Fruit fly (Drosophila melanogaster) whole organism, adult: Measurements from ENCODE around the gene CG8958.

Experiments used
- CG11617 ChIP-seq: fragments of 200-800 bp; sonication (Bioruptor generic); optimal IDR thresholded peaks from 2 replicates; lab custom pipeline; 2017; ENCODE audit warnings: mild to moderate bottlenecking, missing biosample characterization, missing genetic modification reagents, missing genetic modification characterization
- CG12768 ChIP-seq: fragments of 200-800 bp; sonication (Bioruptor generic); optimal IDR thresholded peaks from 2 replicates; lab custom pipeline; 2017; ENCODE audit warnings: missing biosample characterization, missing genetic modification characterization, mild to moderate bottlenecking, moderate library complexity, missing genetic modification reagents
- CG14711 ChIP-seq: fragments of 200-800 bp; sonication (Bioruptor generic); optimal IDR thresholded peaks from 2 replicates; lab custom pipeline; 2018; ENCODE audit warnings: missing biosample characterization, mild to moderate bottlenecking, missing genetic modification characterization, moderate library complexity
- CG1620 ChIP-seq: fragments of 200-800 bp; sonication (Bioruptor generic); optimal IDR thresholded peaks from 2 replicates; lab custom pipeline; 2016; ENCODE audit warnings: missing biosample characterization, missing genetic modification characterization
- CG33017 ChIP-seq: fragments of 200-800 bp; sonication (Bioruptor generic); optimal IDR thresholded peaks from 2 replicates; lab custom pipeline; 2018; ENCODE audit warnings: missing biosample characterization, mild to moderate bottlenecking, missing genetic modification characterization, moderate library complexity
- CG5204 ChIP-seq: fragments of 200-800 bp; sonication (Bioruptor generic); optimal IDR thresholded peaks from 2 replicates; lab custom pipeline; 2016; ENCODE audit warnings: missing biosample characterization, missing genetic modification characterization
- CG7045 ChIP-seq: fragments of 200-800 bp; sonication (Bioruptor generic); optimal IDR thresholded peaks from 2 replicates; lab custom pipeline; 2017; ENCODE audit warnings: missing biosample characterization, mild to moderate bottlenecking, missing genetic modification characterization
- CG7101 ChIP-seq: fragments of 200-800 bp; sonication (Bioruptor generic); optimal IDR thresholded peaks from 2 replicates; lab custom pipeline; 2018; ENCODE audit warnings: missing biosample characterization, mild to moderate bottlenecking, missing genetic modification characterization, moderate library complexity
- Clk ChIP-seq: fragments of 200-800 bp; sonication (Bioruptor generic); optimal IDR thresholded peaks from 2 replicates; lab custom pipeline; 2017; ENCODE audit warnings: missing biosample characterization, missing genetic modification characterization
- Crg-1 ChIP-seq: fragments of 200-800 bp; sonication (Bioruptor generic); optimal IDR thresholded peaks from 2 replicates; lab custom pipeline; 2016; ENCODE audit warnings: missing biosample characterization, missing genetic modification characterization
- Hr96 ChIP-seq: fragments of 200-800 bp; sonication (Bioruptor generic); optimal IDR thresholded peaks from 2 replicates; lab custom pipeline; 2016; ENCODE audit warnings: missing biosample characterization, missing genetic modification characterization
- Mnt ChIP-seq: fragments of 200-800 bp; sonication (Bioruptor generic); optimal IDR thresholded peaks from 2 replicates; lab custom pipeline; 2016; ENCODE audit warnings: missing biosample characterization, mild to moderate bottlenecking, missing genetic modification characterization
- bab1 ChIP-seq: fragments of 200-800 bp; sonication (Bioruptor generic); optimal IDR thresholded peaks from 3 replicates; lab custom pipeline; 2019; ENCODE audit warnings: missing biosample characterization, mild to moderate bottlenecking, missing genetic modification characterization, moderate library complexity
- cic ChIP-seq: fragments of 200-800 bp; sonication (Bioruptor generic); optimal IDR thresholded peaks from 2 replicates; lab custom pipeline; 2017; ENCODE audit warnings: missing biosample characterization, mild to moderate bottlenecking, missing genetic modification characterization, moderate library complexity
- cnc ChIP-seq, 2 experiments: fragments of >200 bp; optimal IDR thresholded peaks; 2 replicates each; lab custom pipeline; 2017
- kay ChIP-seq: fragments of 200-800 bp; sonication (Bioruptor generic); peaks from one replicate; lab custom pipeline; 2016; ENCODE audit warnings: missing biosample characterization, missing genetic modification characterization, borderline replicate concordance
- ovo ChIP-seq: fragments of 200-800 bp; sonication (Bioruptor generic); optimal IDR thresholded peaks from 2 replicates; lab custom pipeline; 2016; ENCODE audit warnings: missing biosample characterization, missing genetic modification characterization
- pad ChIP-seq: fragments of 200-800 bp; sonication (Bioruptor generic); optimal IDR thresholded peaks from 3 replicates; lab custom pipeline; 2017; ENCODE audit warnings: missing biosample characterization, missing genetic modification characterization, mild to moderate bottlenecking, moderate library complexity, missing genetic modification reagents
- tj ChIP-seq: fragments of 200-800 bp; sonication (Bioruptor generic); optimal IDR thresholded peaks from 3 replicates; lab custom pipeline; 2017; ENCODE audit warnings: missing biosample characterization, mild to moderate bottlenecking, missing genetic modification characterization, moderate library complexity
- toe ChIP-seq: fragments of 200-800 bp; sonication (Bioruptor generic); optimal IDR thresholded peaks from 2 replicates; lab custom pipeline; 2016; ENCODE audit warnings: missing biosample characterization, missing genetic modification characterization

The CG8958 gene

dm6 chrX:16102338-16103218 lies 19.5 kb downstream of the CG8958 start:
- TF ChIP-seq cic (GFP tag; lab: Kevin White, UChicago) (peak; percentile 34), CG7045 (GFP tag; lab: Kevin White, UChicago) (no peak), CG7101 (tag; lab: Kevin White, UChicago) (peak; percentile 37), CG11617 (GFP tag; lab: Kevin White, UChicago) (peak; percentile 59), Mnt (peak; percentile 21), tj (GFP tag; lab: Kevin White, UChicago) (peak; percentile 98), CG1620 (no peak), Hr96 (no peak), CG5204 (no peak), CG33017 (tag; lab: Kevin White, UChicago) (peak; percentile 23), cnc (optimal IDR thresholded peaks at IDR 0.05; lab: Kevin White, UChicago) (no peak), CG14711 (tag; lab: Kevin White, UChicago) (peak; percentile 7), kay (GFP tag; lab: Kevin White, UChicago) (peak; percentile 74), Clk (no peak), pad (GFP tag; lab: Kevin White, UChicago) (peak; percentile 8), Crg-1 (GFP tag; lab: Kevin White, UChicago) (no peak), ovo (GFP tag; lab: Kevin White, UChicago) (no peak), bab1 (GFP tag; lab: Kevin White, UChicago) (peak; percentile 46)

DNA sequence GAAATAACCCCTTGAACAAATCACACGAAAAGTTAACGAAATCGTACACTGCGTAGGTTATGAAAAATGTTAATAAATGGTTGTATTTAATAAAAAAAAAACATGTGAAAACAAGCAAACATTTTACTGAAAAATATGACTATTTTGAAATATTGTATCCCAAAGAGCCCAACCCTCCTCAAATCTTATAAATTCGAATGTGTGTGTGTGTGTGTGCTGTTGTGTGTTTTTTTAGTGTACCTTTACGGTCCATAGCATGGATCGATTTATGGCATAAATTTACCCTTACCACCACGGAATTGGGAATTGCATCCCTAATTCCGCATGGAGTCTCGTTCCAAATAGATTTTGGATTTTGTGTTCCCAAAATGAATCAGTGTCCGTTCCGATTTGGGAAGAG lies 20.4 kb downstream of the CG8958 start:
- no peak for TF ChIP-seq CG12768 (GFP tag; lab: Kevin White, UChicago)
- no peak for TF ChIP-seq CG14711 (tag; lab: Kevin White, UChicago)
- no peak for TF ChIP-seq CG7045 (GFP tag; lab: Kevin White, UChicago)
- TF ChIP-seq cic (GFP tag; lab: Kevin White, UChicago) = no peak
- TF ChIP-seq cnc (optimal IDR thresholded peaks at IDR 0.05; lab: Kevin White, UChicago) = no peak
- no peak for TF ChIP-seq CG7101 (tag; lab: Kevin White, UChicago)

- no peak for TF ChIP-seq CG14711 (tag; lab: Kevin White, UChicago)
- TF ChIP-seq CG12768 (GFP tag; lab: Kevin White, UChicago) = no peak
- no peak for TF ChIP-seq pad (GFP tag; lab: Kevin White, UChicago)
- peak; percentile 74 for TF ChIP-seq tj (GFP tag; lab: Kevin White, UChicago)
Measured at dm6 chrX:16104056-16104737, 21.2 kb downstream of the CG8958 start.

DNA sequence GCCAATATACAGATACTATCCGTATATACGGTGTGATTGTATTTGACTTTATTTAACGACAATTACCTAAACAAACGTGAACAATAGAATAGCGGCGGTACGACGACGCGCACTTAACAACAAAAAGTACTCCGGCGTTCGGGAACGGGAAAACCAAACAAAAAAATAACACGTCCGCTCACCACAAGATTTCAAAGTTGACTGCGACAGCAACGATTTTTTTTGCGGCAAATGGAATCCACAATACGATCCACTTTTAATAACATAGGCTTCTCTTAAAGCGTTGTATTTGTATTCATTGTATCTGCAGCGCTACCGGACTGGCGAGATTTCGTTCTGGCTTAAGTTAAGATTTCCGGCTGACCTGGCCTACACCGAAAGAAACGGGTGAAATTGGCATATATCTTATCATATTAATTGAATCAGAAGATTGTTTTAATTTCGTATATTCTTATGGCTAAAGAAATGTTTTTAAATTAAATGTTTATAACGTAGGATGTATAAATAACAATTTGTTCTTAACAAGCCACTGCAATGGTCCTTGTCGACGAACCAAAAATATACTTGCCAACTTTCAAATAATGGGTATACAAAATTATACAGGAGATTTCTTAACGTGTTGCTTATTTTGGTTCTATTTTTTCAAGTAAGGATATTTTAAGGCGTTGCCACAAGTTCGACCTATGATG lies 21.9 kb downstream of the CG8958 start, which contains the start of the genes CG42353 and CG42354:
TSS of gene CG42353 (minus strand) at position 209 of the 689 bp plus-strand sequence.
TSS of gene CG42354 (minus strand) at position 209 of the 689 bp plus-strand sequence.
- TF ChIP-seq CG1620 (peak; percentile 80), tj (GFP tag; lab: Kevin White, UChicago) (peak; percentile 46), Hr96 (peak; percentile 78), Crg-1 (GFP tag; lab: Kevin White, UChicago) (peak; percentile 57), CG14711 (tag; lab: Kevin White, UChicago) (peak; percentile 89), kay (GFP tag; lab: Kevin White, UChicago) (peak; percentile 85), CG12768 (GFP tag; lab: Kevin White, UChicago) (peak; percentile 82), CG7101 (tag; lab: Kevin White, UChicago) (peak; percentile 93), CG33017 (tag; lab: Kevin White, UChicago) (peak; percentile 90), CG11617 (GFP tag; lab: Kevin White, UChicago) (peak; percentile 89), cnc (optimal IDR thresholded peaks at IDR 0.05; lab: Kevin White, UChicago) (no peak), Clk (peak; percentile 77), cic (GFP tag; lab: Kevin White, UChicago) (peak; percentile 57), toe (GFP tag; lab: Kevin White, UChicago) (peak; percentile 70), CG5204 (peak; percentile 87), pad (GFP tag; lab: Kevin White, UChicago) (peak; percentile 81), ovo (GFP tag; lab: Kevin White, UChicago) (peak; percentile 76), bab1 (GFP tag; lab: Kevin White, UChicago) (peak; percentile 89), Mnt (peak; percentile 55), CG7045 (GFP tag; lab: Kevin White, UChicago) (peak; percentile 86)

DNA sequence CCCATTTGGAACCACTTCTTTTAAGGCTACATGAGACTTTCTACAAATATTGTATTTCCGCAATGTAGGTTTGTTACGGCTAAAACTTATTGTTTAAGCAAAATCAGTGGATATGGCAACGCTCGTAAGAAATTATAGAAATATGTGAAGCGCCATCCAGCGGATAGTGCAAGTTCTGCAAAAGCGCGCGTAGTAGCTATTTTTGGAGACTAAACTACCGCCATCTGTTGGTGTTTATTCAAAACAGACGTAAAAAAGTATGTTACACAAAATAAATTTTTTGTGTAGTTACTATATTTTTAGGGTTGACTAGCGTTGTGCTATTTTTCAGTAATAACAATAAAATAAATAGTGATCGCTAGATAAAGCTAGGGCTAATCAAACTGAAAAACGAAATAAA lies 22.7 kb downstream of the CG8958 start:
- TF ChIP-seq pad (GFP tag; lab: Kevin White, UChicago) = no peak
- no peak for TF ChIP-seq CG12768 (GFP tag; lab: Kevin White, UChicago)
- TF ChIP-seq CG7101 (tag; lab: Kevin White, UChicago) = peak; percentile 0
- peak; percentile 24 for TF ChIP-seq Hr96
- TF ChIP-seq CG1620 = peak; percentile 24
- TF ChIP-seq cnc (optimal IDR thresholded peaks at IDR 0.05; lab: Kevin White, UChicago) = no peak
- no peak for TF ChIP-seq ovo (GFP tag; lab: Kevin White, UChicago)
- no peak for TF ChIP-seq CG7045 (GFP tag; lab: Kevin White, UChicago)
- no peak for TF ChIP-seq CG33017 (tag; lab: Kevin White, UChicago)
- TF ChIP-seq CG5204 = no peak
- peak; percentile 45 for TF ChIP-seq bab1 (GFP tag; lab: Kevin White, UChicago)
- TF ChIP-seq kay (GFP tag; lab: Kevin White, UChicago) = no peak
- no peak for TF ChIP-seq CG11617 (GFP tag; lab: Kevin White, UChicago)
- peak; percentile 1 for TF ChIP-seq Mnt
- peak; percentile 15 for TF ChIP-seq Crg-1 (GFP tag; lab: Kevin White, UChicago)
- TF ChIP-seq tj (GFP tag; lab: Kevin White, UChicago) = peak; percentile 45
- TF ChIP-seq Clk = no peak
- no peak for TF ChIP-seq cic (GFP tag; lab: Kevin White, UChicago)
- no peak for TF ChIP-seq CG14711 (tag; lab: Kevin White, UChicago)
- TF ChIP-seq toe (GFP tag; lab: Kevin White, UChicago) = peak; percentile 22
